Fruit fly (Drosophila melanogaster) whole organism, embryonic: ENCODE results near the gene UBL3.

Experiments used
- CG10147 ChIP-seq: fragments of 200-800 bp; sonication (Bioruptor generic); optimal IDR thresholded peaks from 2 replicates; lab custom pipeline; 2019; ENCODE audit warnings: missing biosample characterization, mild to moderate bottlenecking, missing genetic modification characterization, moderate library complexity
- CG10209 ChIP-seq: fragments of 200-800 bp; sonication (Bioruptor generic); optimal IDR thresholded peaks from 3 replicates; lab custom pipeline; 2017; ENCODE audit warnings: missing biosample characterization, mild to moderate bottlenecking, missing genetic modification characterization, missing genetic modification reagents
- CG10321 ChIP-seq: fragments of 200-800 bp; sonication (Bioruptor generic); IDR thresholded peaks from 2 replicates; pipeline ENCODE4 v1.3.6; 2022; ENCODE audit warnings: missing biosample characterization, missing genetic modification characterization
- CG10654 ChIP-seq: fragments of 200-800 bp; sonication (Bioruptor generic); optimal IDR thresholded peaks from 2 replicates; lab custom pipeline; 2016; ENCODE audit warnings: missing biosample characterization, missing genetic modification characterization
- CG10979 ChIP-seq: fragments of 200-800 bp; sonication (Bioruptor generic); optimal IDR thresholded peaks from 2 replicates; lab custom pipeline; 2018; ENCODE audit warnings: missing biosample characterization, mild to moderate bottlenecking, missing genetic modification characterization, moderate library complexity
- CG1233 ChIP-seq: fragments of 200-800 bp; sonication (Bioruptor generic); optimal IDR thresholded peaks from 4 replicates; lab custom pipeline; 2018; ENCODE audit warnings: missing biosample characterization, mild to moderate bottlenecking, missing genetic modification characterization
- CG12659 ChIP-seq: fragments of 200-800 bp; sonication (Bioruptor generic); optimal IDR thresholded peaks from 3 replicates; lab custom pipeline; 2017; ENCODE audit warnings: mild to moderate bottlenecking, missing biosample characterization, missing genetic modification reagents, missing genetic modification characterization
- CG13296 ChIP-seq: fragments of 200-800 bp; sonication (Bioruptor generic); optimal IDR thresholded peaks from 3 replicates; lab custom pipeline; 2018; ENCODE audit warnings: missing biosample characterization, mild to moderate bottlenecking, missing genetic modification characterization
- CG13775 ChIP-seq: fragments of 200-800 bp; sonication (Bioruptor generic); optimal IDR thresholded peaks from 3 replicates; lab custom pipeline; 2017; ENCODE audit warnings: missing biosample characterization, mild to moderate bottlenecking, missing genetic modification characterization
- CG14860 ChIP-seq: fragments of 200-800 bp; sonication (Bioruptor generic); IDR thresholded peaks from 3 replicates; pipeline ENCODE4 v1.3.6; 2022; ENCODE audit warnings: missing biosample characterization, missing genetic modification characterization; ENCODE audit not compliant: partially characterized antibody
- CG1832 ChIP-seq: fragments of 200-800 bp; sonication (Bioruptor generic); optimal IDR thresholded peaks from 2 replicates; lab custom pipeline; 2017; ENCODE audit warnings: missing biosample characterization, mild to moderate bottlenecking, missing genetic modification characterization, inconsistent platforms
- CG18599 ChIP-seq: fragments of 200-800 bp; sonication (Bioruptor generic); optimal IDR thresholded peaks from 3 replicates; lab custom pipeline; 2017; ENCODE audit warnings: missing biosample characterization, missing genetic modification characterization, mild to moderate bottlenecking, moderate library complexity, missing genetic modification reagents
- CG3065 ChIP-seq: fragments of 200-800 bp; sonication (Bioruptor generic); optimal IDR thresholded peaks from 2 replicates; lab custom pipeline; 2016; ENCODE audit warnings: missing biosample characterization, missing genetic modification characterization
- CG3281 ChIP-seq: fragments of 200-800 bp; sonication (Bioruptor generic); optimal IDR thresholded peaks from 3 replicates; lab custom pipeline; 2017; ENCODE audit warnings: missing biosample characterization, mild to moderate bottlenecking, missing genetic modification characterization
- CG4617 ChIP-seq: fragments of 200-800 bp; sonication (Bioruptor generic); optimal IDR thresholded peaks from 3 replicates; lab custom pipeline; 2016; ENCODE audit warnings: missing biosample characterization, missing genetic modification characterization, borderline replicate concordance
- CG5953 ChIP-seq: fragments of 200-800 bp; sonication (Bioruptor generic); IDR thresholded peaks from 2 replicates; pipeline ENCODE4 v1.3.6; 2022; ENCODE audit warnings: missing biosample characterization, missing genetic modification characterization
- CG7928 ChIP-seq: fragments of 200-800 bp; sonication (Bioruptor generic); optimal IDR thresholded peaks from 2 replicates; lab custom pipeline; 2017; ENCODE audit warnings: missing biosample characterization, mild to moderate bottlenecking, missing genetic modification characterization
- CG8924 ChIP-seq: fragments of 200-800 bp; optimal IDR thresholded peaks from 3 replicates; lab custom pipeline; 2019; ENCODE audit warnings: missing biosample characterization, mild to moderate bottlenecking, missing genetic modification characterization, moderate library complexity
- Camta ChIP-seq: fragments of 200-800 bp; sonication (Bioruptor generic); optimal IDR thresholded peaks from 2 replicates; lab custom pipeline; 2016; ENCODE audit warnings: missing biosample characterization, missing genetic modification characterization
- Elba2 ChIP-seq: fragments of 200-800 bp; sonication (Bioruptor generic); optimal IDR thresholded peaks from 3 replicates; lab custom pipeline; 2016; ENCODE audit warnings: missing biosample characterization, missing genetic modification characterization
- Ets65A ChIP-seq: fragments of 200-800 bp; sonication (Bioruptor generic); peaks from one replicate; lab custom pipeline; 2016; ENCODE audit warnings: missing biosample characterization, missing genetic modification characterization
- Hmr ChIP-seq: fragments of 200-800 bp; sonication (Bioruptor generic); optimal IDR thresholded peaks from 3 replicates; lab custom pipeline; 2017; ENCODE audit warnings: mild to moderate bottlenecking, missing biosample characterization, missing genetic modification reagents, missing genetic modification characterization
- Hr3 ChIP-seq: fragments of 200-800 bp; sonication (Bioruptor generic); optimal IDR thresholded peaks from 3 replicates; lab custom pipeline; 2016; ENCODE audit warnings: missing biosample characterization, missing genetic modification characterization
- MESR4 ChIP-seq: fragments of 200-800 bp; sonication (Bioruptor generic); optimal IDR thresholded peaks from 2 replicates; lab custom pipeline; 2018; ENCODE audit warnings: missing biosample characterization, mild to moderate bottlenecking, missing genetic modification characterization, moderate library complexity
- NFAT ChIP-seq: fragments of 200-800 bp; sonication (Bioruptor generic); IDR thresholded peaks from 2 replicates; pipeline ENCODE4 v1.3.6; 2022; ENCODE audit warnings: missing biosample characterization, missing genetic modification characterization
- Ptx1 ChIP-seq: fragments of 200-800 bp; sonication (Bioruptor generic); IDR thresholded peaks from 2 replicates; pipeline ENCODE4 v1.3.6; 2022; ENCODE audit warnings: missing biosample characterization, missing genetic modification characterization
- Trl ChIP-seq, 3 experiments: fragments of >200 bp in 2 of 3; fragments of 200-800 bp in 1 of 3; sonication (Bioruptor generic) in 1 of 3; optimal IDR thresholded peaks; 2 replicates in 1 of 3; 3 replicates in 2 of 3; lab custom pipeline; 2016 to 2017; ENCODE audit warnings: missing biosample characterization in 1 of 3, missing genetic modification characterization in 1 of 3
- abd-A ChIP-seq: fragments of 200-800 bp; sonication (Bioruptor generic); optimal IDR thresholded peaks from 3 replicates; lab custom pipeline; 2019; ENCODE audit warnings: missing biosample characterization, mild to moderate bottlenecking, missing genetic modification characterization, moderate library complexity
- bsh ChIP-seq, 2 experiments: fragments of 200-800 bp; sonication (Bioruptor generic); optimal IDR thresholded peaks; 2 replicates each; lab custom pipeline; 2017 to 2018; ENCODE audit warnings: mild to moderate bottlenecking in 2 of 2, missing biosample characterization in 2 of 2, missing genetic modification characterization in 2 of 2, moderate library complexity in 1 of 2
- btn ChIP-seq: fragments of 200-800 bp; sonication (Bioruptor generic); optimal IDR thresholded peaks from 2 replicates; lab custom pipeline; 2016; ENCODE audit warnings: missing biosample characterization, missing genetic modification characterization
- chinmo ChIP-seq: fragments of 200-800 bp; sonication (Bioruptor generic); IDR thresholded peaks from 4 replicates; pipeline ENCODE4 v1.3.6; 2022; ENCODE audit warnings: missing biosample characterization, missing genetic modification characterization; ENCODE audit not compliant: partially characterized antibody
- crp ChIP-seq, 2 experiments: fragments of 200-800 bp; sonication (Bioruptor generic); optimal IDR thresholded peaks; 2 replicates in 1 of 2; 3 replicates in 1 of 2; lab custom pipeline; 2017; ENCODE audit warnings: missing biosample characterization in 2 of 2, missing genetic modification characterization in 2 of 2, mild to moderate bottlenecking in 1 of 2, moderate library complexity in 1 of 2
- dimm ChIP-seq: fragments of 200-800 bp; sonication (Bioruptor generic); IDR thresholded peaks from 2 replicates; pipeline ENCODE4 v1.3.6; 2022; ENCODE audit warnings: missing biosample characterization, missing genetic modification characterization
- dmrt99B ChIP-seq: fragments of 200-800 bp; sonication (Bioruptor generic); optimal IDR thresholded peaks from 2 replicates; lab custom pipeline; 2018; ENCODE audit warnings: missing biosample characterization, mild to moderate bottlenecking, missing genetic modification characterization, moderate library complexity
- fd64A ChIP-seq: fragments of 200-800 bp; sonication (Bioruptor generic); optimal IDR thresholded peaks from 3 replicates; lab custom pipeline; 2018; ENCODE audit warnings: missing biosample characterization, mild to moderate bottlenecking, missing genetic modification characterization
- grau ChIP-seq: fragments of 200-800 bp; optimal IDR thresholded peaks from 3 replicates; lab custom pipeline; 2019; ENCODE audit warnings: missing biosample characterization, mild to moderate bottlenecking, missing genetic modification characterization, moderate library complexity
- ind ChIP-seq: fragments of 200-800 bp; sonication (Bioruptor generic); optimal IDR thresholded peaks from 3 replicates; lab custom pipeline; 2016; ENCODE audit warnings: missing biosample characterization, missing genetic modification characterization
- lilli ChIP-seq: fragments of 200-800 bp; sonication (Bioruptor generic); optimal IDR thresholded peaks from 3 replicates; lab custom pipeline; 2016; ENCODE audit warnings: missing biosample characterization, missing genetic modification characterization
- oc ChIP-seq: fragments of 200-800 bp; sonication (Bioruptor generic); optimal IDR thresholded peaks from 2 replicates; lab custom pipeline; 2018; ENCODE audit warnings: missing biosample characterization, mild to moderate bottlenecking, missing genetic modification characterization, moderate library complexity
- otp ChIP-seq: fragments of 200-800 bp; sonication (Bioruptor generic); IDR thresholded peaks from 3 replicates; pipeline ENCODE4, ENCODE4 v1.3.6; 2022; ENCODE audit warnings: missing biosample characterization, missing genetic modification characterization
- ranshi ChIP-seq: fragments of 200-800 bp; sonication (Bioruptor generic); IDR thresholded peaks from 2 replicates; pipeline ENCODE4 v1.3.6; 2022; ENCODE audit warnings: missing biosample characterization, missing genetic modification characterization
- schlank ChIP-seq: fragments of 200-800 bp; sonication (Bioruptor generic); optimal IDR thresholded peaks from 2 replicates; lab custom pipeline; 2018; ENCODE audit warnings: missing biosample characterization, mild to moderate bottlenecking, missing genetic modification characterization
- seq ChIP-seq: fragments of 200-800 bp; sonication (Bioruptor generic); IDR thresholded peaks from 2 replicates; pipeline ENCODE4 v1.3.6; 2022; ENCODE audit warnings: missing biosample characterization, missing genetic modification characterization
- sim ChIP-seq: fragments of 200-800 bp; sonication (Bioruptor generic); IDR thresholded peaks from 2 replicates; pipeline ENCODE4 v1.3.6; 2022; ENCODE audit warnings: missing biosample characterization, missing genetic modification characterization
- slbo ChIP-seq: fragments of 200-800 bp; sonication (Bioruptor generic); IDR thresholded peaks from 2 replicates; pipeline ENCODE4 v1.3.6; 2022; ENCODE audit warnings: missing biosample characterization, missing genetic modification characterization
- ssp ChIP-seq: fragments of 200-800 bp; sonication (Bioruptor generic); IDR thresholded peaks from 2 replicates; pipeline ENCODE4 v1.3.6; 2022; ENCODE audit warnings: missing biosample characterization, missing genetic modification characterization
- sug ChIP-seq: fragments of 200-800 bp; optimal IDR thresholded peaks from 2 replicates; lab custom pipeline; 2019; ENCODE audit warnings: missing biosample characterization, mild to moderate bottlenecking, missing genetic modification characterization, moderate library complexity
- zfh1 ChIP-seq: fragments of 200-800 bp; sonication (Bioruptor generic); IDR thresholded peaks from 3 replicates; pipeline ENCODE4 v1.3.6; 2022; ENCODE audit warnings: missing biosample characterization, missing genetic modification characterization

Gene UBL3

DNA sequence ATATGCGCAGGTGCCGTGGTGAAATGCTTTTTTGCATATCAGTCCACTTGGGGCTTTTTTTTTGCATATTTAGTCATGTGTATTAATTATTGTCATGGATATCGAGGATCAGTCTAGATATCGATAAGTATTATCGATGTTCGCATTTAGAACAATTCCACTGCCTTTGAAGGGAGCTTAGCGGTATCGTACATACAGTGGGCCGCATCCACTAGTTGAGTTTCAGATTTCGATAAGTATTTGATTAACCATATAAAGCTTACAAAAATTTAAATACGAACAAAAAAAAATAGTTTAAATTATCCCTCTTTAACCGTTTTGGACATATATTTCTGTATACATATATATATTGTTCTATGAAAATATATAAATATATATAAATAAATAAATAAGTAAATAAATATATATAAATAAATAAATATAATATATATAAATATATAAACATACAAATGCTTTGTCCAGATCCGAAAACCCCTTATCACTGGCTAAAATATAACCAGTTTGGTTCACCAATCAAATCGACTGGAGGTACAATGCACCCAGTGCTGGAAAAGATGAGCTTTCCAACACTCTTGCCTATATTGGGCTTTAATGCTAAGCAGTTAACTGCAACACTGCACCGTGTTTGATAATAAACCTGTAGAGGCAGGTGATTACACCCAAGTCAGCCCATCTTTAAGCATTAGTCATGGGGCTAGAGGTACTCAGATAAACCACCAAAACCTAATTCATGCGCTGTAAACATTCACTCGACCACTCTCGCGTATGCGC lies 49.9 kb downstream of the UBL3 start (continued):
- peak; percentile 31 for TF ChIP-seq CG4617
- peak; percentile 20 for TF ChIP-seq CG12659 (GFP tag; lab: Kevin White, UChicago)
- peak; percentile 74 for TF ChIP-seq CG14860 (GFP tag; lab: Robert Waterston, UW)
- peak; percentile 3 for TF ChIP-seq CG8924
- peak; percentile 39 for TF ChIP-seq Ptx1
- TF ChIP-seq CG10147 (GFP tag; lab: Kevin White, UChicago) = no peak
- TF ChIP-seq otp (GFP tag; lab: Robert Waterston, UW) = no peak
- TF ChIP-seq ssp (GFP tag; lab: Robert Waterston, UW) = peak; percentile 72
- peak; percentile 58 for TF ChIP-seq Hmr
- peak; percentile 25 for TF ChIP-seq Hr3
- TF ChIP-seq CG7928 (GFP tag; lab: Kevin White, UChicago) = no peak
- peak; percentile 32 for TF ChIP-seq CG13296 (GFP tag; lab: Kevin White, UChicago)
- TF ChIP-seq CG13775 (GFP tag; lab: Kevin White, UChicago) = peak; percentile 0
- peak; percentile 33 for TF ChIP-seq CG18599
- no peak for TF ChIP-seq oc (tag; lab: Kevin White, UChicago)
- 0 out of 3 replicates have a peak, but pooled peaks have one; percentile 24 for TF ChIP-seq zfh1 (GFP tag; lab: Robert Waterston, UW)
- no peak for TF ChIP-seq CG10321
- TF ChIP-seq Trl (optimal IDR thresholded peaks at IDR 0.05; lab: Kevin White, UChicago) = no peak
- TF ChIP-seq Trl (GFP tag; optimal IDR thresholded peaks at IDR 0.05; lab: Kevin White, UChicago) = no peak
- no peak for TF ChIP-seq CG1832
- TF ChIP-seq lilli (GFP tag; lab: Kevin White, UChicago) = peak; percentile 23
- TF ChIP-seq Elba2 (GFP tag; lab: Kevin White, UChicago) = no peak
- TF ChIP-seq dmrt99B (tag; lab: Kevin White, UChicago) = peak; percentile 4
- TF ChIP-seq crp (GFP tag; optimal IDR thresholded peaks at IDR 0.05; lab: Kevin White, UChicago) = no peak
- TF ChIP-seq schlank (tag; lab: Kevin White, UChicago) = no peak
- peak; percentile 9; the same call in 1 of the 2 replicates for TF ChIP-seq NFAT
- TF ChIP-seq Camta (GFP tag; lab: Kevin White, UChicago) = no peak
- peak in 1 of 2 experiments; percentile 21 for TF ChIP-seq bsh (GFP tag; optimal IDR thresholded peaks at IDR 0.05; lab: Kevin White, UChicago)
- TF ChIP-seq ranshi = 0 out of 2 replicates have a peak, but pooled peaks have one; percentile 3
- no peak for TF ChIP-seq CG1233 (GFP tag; lab: Kevin White, UChicago)
- no peak for TF ChIP-seq CG5953 (GFP tag; lab: Robert Waterston, UW)
- peak; percentile 22 for TF ChIP-seq MESR4
- TF ChIP-seq CG10979 (tag; lab: Kevin White, UChicago) = peak; percentile 20
- TF ChIP-seq chinmo (GFP tag; lab: Robert Waterston, UW) = peak; percentile 65; the same call in 2 of the 4 replicates
- no peak for TF ChIP-seq dimm
- TF ChIP-seq CG10654 (GFP tag; lab: Kevin White, UChicago) = no peak
- TF ChIP-seq fd64A (GFP tag; lab: Kevin White, UChicago) = no peak
- TF ChIP-seq sim (GFP tag; lab: Robert Waterston, UW) = no peak
- TF ChIP-seq CG3281 = peak; percentile 32
- peak; percentile 58 for TF ChIP-seq Ets65A
- TF ChIP-seq sug (tag; lab: Kevin White, UChicago) = peak; percentile 54
- peak; percentile 37 for TF ChIP-seq grau (tag; lab: Kevin White, UChicago)
- TF ChIP-seq slbo = peak; percentile 41
- TF ChIP-seq abd-A (tag; lab: Kevin White, UChicago) = no peak
- TF ChIP-seq seq = no peak
- TF ChIP-seq ind (GFP tag; lab: Kevin White, UChicago) = peak; percentile 3
- TF ChIP-seq btn (GFP tag; lab: Kevin White, UChicago) = no peak
- peak; percentile 5 for TF ChIP-seq CG10209 (GFP tag; lab: Kevin White, UChicago)
- no peak for TF ChIP-seq CG3065 (GFP tag; lab: Kevin White, UChicago)
